Worm (Caenorhabditis elegans): ENCODE data around the gene F44B9.8.

- no peak for TF ChIP-seq nhr-77 (tag; optimal IDR thresholded peaks at IDR 0.05)
- no peak for TF ChIP-seq pqm-1 (tag; optimal IDR thresholded peaks at IDR 0.05)
- no peak for TF ChIP-seq tbx-2 (tag; optimal IDR thresholded peaks at IDR 0.05)
- TF ChIP-seq fkh-10 (GFP tag; optimal IDR thresholded peaks at IDR 0.05) = no peak
- no peak for TF ChIP-seq nhr-28 (tag; optimal IDR thresholded peaks at IDR 0.05)
- TF ChIP-seq egl-5 (tag; optimal IDR thresholded peaks at IDR 0.05) = no peak
- TF ChIP-seq jun-1 (tag; optimal IDR thresholded peaks at IDR 0.05) = no peak
- TF ChIP-seq elt-1 (tag; optimal IDR thresholded peaks at IDR 0.05) = no peak
- no peak for TF ChIP-seq nhr-76 (tag; optimal IDR thresholded peaks at IDR 0.05)
- no peak for TF ChIP-seq nhr-237 (tag; optimal IDR thresholded peaks at IDR 0.05)
- no peak for TF ChIP-seq sea-2 (GFP tag; optimal IDR thresholded peaks at IDR 0.05)
Observed at ce11 chrIII:7981938-7982337, 47.5 kb downstream of the F44B9.8 start.
